Fruit fly (Drosophila melanogaster) whole organism, embryonic: Measurements from ENCODE around the gene eIF4A.

ENCODE experiments used
- Abd-B ChIP-seq: fragments of 200-800 bp; sonication (Bioruptor generic); optimal IDR thresholded peaks from 2 replicates; lab custom pipeline; 2018; ENCODE audit warnings: missing biosample characterization, mild to moderate bottlenecking, missing genetic modification characterization, moderate library complexity
- Antp ChIP-seq: fragments of 200-800 bp; sonication (Bioruptor generic); optimal IDR thresholded peaks from 3 replicates; lab custom pipeline; 2016; ENCODE audit warnings: missing biosample characterization, missing genetic modification characterization
- CG10267 ChIP-seq: fragments of 200-800 bp; sonication (Bioruptor generic); optimal IDR thresholded peaks from 2 replicates; lab custom pipeline; 2018; ENCODE audit warnings: missing biosample characterization, mild to moderate bottlenecking, missing genetic modification characterization, moderate library complexity
- CG12071 ChIP-seq: fragments of 200-800 bp; sonication (Bioruptor generic); optimal IDR thresholded peaks from 3 replicates; lab custom pipeline; 2018; ENCODE audit warnings: missing biosample characterization, mild to moderate bottlenecking, missing genetic modification characterization
- CG12104 ChIP-seq: fragments of 200-800 bp; sonication (Bioruptor generic); optimal IDR thresholded peaks from 3 replicates; lab custom pipeline; 2016; ENCODE audit warnings: missing biosample characterization, missing genetic modification characterization
- CG14710 ChIP-seq: fragments of 200-800 bp; sonication (Bioruptor generic); optimal IDR thresholded peaks from 3 replicates; lab custom pipeline; 2019; ENCODE audit warnings: missing biosample characterization, mild to moderate bottlenecking, missing genetic modification characterization, moderate library complexity
- CG1529 ChIP-seq: fragments of 200-800 bp; sonication (Bioruptor generic); optimal IDR thresholded peaks from 3 replicates; lab custom pipeline; 2018; ENCODE audit warnings: missing biosample characterization, missing genetic modification characterization
- CG1602 ChIP-seq: fragments of 200-800 bp; sonication (Bioruptor generic); optimal IDR thresholded peaks from 3 replicates; lab custom pipeline; 2016; ENCODE audit warnings: missing biosample characterization, missing genetic modification characterization
- CG17385 ChIP-seq: fragments of 200-800 bp; sonication (Bioruptor generic); optimal IDR thresholded peaks from 3 replicates; lab custom pipeline; 2018; ENCODE audit warnings: missing biosample characterization, mild to moderate bottlenecking, missing genetic modification characterization
- CG3407 ChIP-seq: fragments of 200-800 bp; sonication (Bioruptor generic); optimal IDR thresholded peaks from 2 replicates; lab custom pipeline; 2018; ENCODE audit warnings: missing biosample characterization, mild to moderate bottlenecking, missing genetic modification characterization
- CG42726 ChIP-seq: fragments of 200-800 bp; sonication (Bioruptor generic); IDR thresholded peaks from 2 replicates; pipeline ENCODE4 v1.3.6; 2022; ENCODE audit warnings: missing biosample characterization, missing genetic modification characterization; ENCODE audit not compliant: partially characterized antibody
- CG4360 ChIP-seq: fragments of 200-800 bp; sonication (Bioruptor generic); IDR thresholded peaks from 2 replicates; pipeline ENCODE4 v1.3.6; 2022; ENCODE audit warnings: missing biosample characterization, missing genetic modification characterization
- CG4617 ChIP-seq: fragments of 200-800 bp; sonication (Bioruptor generic); optimal IDR thresholded peaks from 3 replicates; lab custom pipeline; 2016; ENCODE audit warnings: missing biosample characterization, missing genetic modification characterization, borderline replicate concordance
- CG6175 ChIP-seq: fragments of 200-800 bp; sonication (Bioruptor generic); IDR thresholded peaks from 3 replicates; pipeline ENCODE4 v1.3.6; 2022; ENCODE audit warnings: missing biosample characterization, missing genetic modification characterization
- CG7271 ChIP-seq: fragments of 200-800 bp; sonication (Bioruptor generic); optimal IDR thresholded peaks from 2 replicates; lab custom pipeline; 2018; ENCODE audit warnings: missing biosample characterization, mild to moderate bottlenecking, missing genetic modification characterization, moderate library complexity
- CG8944 ChIP-seq: fragments of 200-800 bp; sonication (Bioruptor generic); optimal IDR thresholded peaks from 3 replicates; lab custom pipeline; 2016; ENCODE audit warnings: missing biosample characterization, missing genetic modification characterization
- CHES-1-like ChIP-seq: fragments of 200-800 bp; sonication (Bioruptor generic); optimal IDR thresholded peaks from 2 replicates; lab custom pipeline; 2016; ENCODE audit warnings: missing biosample characterization, missing genetic modification characterization
- Doc2 ChIP-seq: fragments of 200-800 bp; sonication (Bioruptor generic); IDR thresholded peaks from 2 replicates; pipeline ENCODE4 v1.3.6; 2022; ENCODE audit warnings: missing biosample characterization, missing genetic modification characterization
- Hr3 ChIP-seq: fragments of 200-800 bp; sonication (Bioruptor generic); optimal IDR thresholded peaks from 3 replicates; lab custom pipeline; 2016; ENCODE audit warnings: missing biosample characterization, missing genetic modification characterization
- Hr78 ChIP-seq, 2 experiments: fragments of 200-800 bp in 1 of 2; fragments of >200 bp in 1 of 2; sonication (Bioruptor generic) in 1 of 2; optimal IDR thresholded peaks; 2 replicates each; lab custom pipeline; 2017 to 2019; ENCODE audit warnings: missing biosample characterization in 2 of 2, missing genetic modification characterization in 2 of 2, mild to moderate bottlenecking in 1 of 2, moderate library complexity in 1 of 2
- Jarid2 ChIP-seq: fragments of 200-800 bp; sonication (Bioruptor generic); optimal IDR thresholded peaks from 3 replicates; lab custom pipeline; 2017; ENCODE audit warnings: mild to moderate bottlenecking, missing biosample characterization, missing genetic modification reagents, missing genetic modification characterization
- Lpt ChIP-seq: fragments of >200 bp; optimal IDR thresholded peaks from 2 replicates; lab custom pipeline; 2018; ENCODE audit warnings: missing biosample characterization, missing genetic modification characterization
- Mes4 ChIP-seq: fragments of 200-800 bp; sonication (Bioruptor generic); optimal IDR thresholded peaks from 2 replicates; lab custom pipeline; 2016; ENCODE audit warnings: missing biosample characterization, missing genetic modification characterization
- Nf-YC ChIP-seq: fragments of 200-800 bp; optimal IDR thresholded peaks from 3 replicates; lab custom pipeline; 2019; ENCODE audit warnings: missing biosample characterization, mild to moderate bottlenecking, missing genetic modification characterization, moderate library complexity
- Sin3A ChIP-seq: fragments of >200 bp; optimal IDR thresholded peaks from 2 replicates; lab custom pipeline; 2018
- Taf1 ChIP-seq: fragments of 200-800 bp; sonication (Bioruptor generic); IDR thresholded peaks from 2 replicates; pipeline ENCODE4 v1.3.6; 2022; ENCODE audit warnings: missing biosample characterization, missing genetic modification characterization
- ac ChIP-seq: fragments of 200-800 bp; sonication (Bioruptor generic); optimal IDR thresholded peaks from 3 replicates; lab custom pipeline; 2017; ENCODE audit warnings: missing biosample characterization, mild to moderate bottlenecking, missing genetic modification characterization
- ato ChIP-seq: fragments of 200-800 bp; sonication (Bioruptor generic); IDR thresholded peaks from 2 replicates; pipeline ENCODE4 v1.3.6; 2022; ENCODE audit warnings: missing biosample characterization, missing genetic modification characterization; ENCODE audit not compliant: partially characterized antibody
- bigmax ChIP-seq: fragments of 200-800 bp; sonication (Bioruptor generic); optimal IDR thresholded peaks from 2 replicates; lab custom pipeline; 2018; ENCODE audit warnings: missing biosample characterization, mild to moderate bottlenecking, missing genetic modification characterization
- da ChIP-seq: fragments of 200-800 bp; sonication (Bioruptor generic); optimal IDR thresholded peaks from 2 replicates; lab custom pipeline; 2016; ENCODE audit warnings: missing biosample characterization, missing genetic modification characterization
- danr ChIP-seq: fragments of 200-800 bp; sonication (Bioruptor generic); IDR thresholded peaks from 2 replicates; pipeline ENCODE4 v1.3.6; 2022; ENCODE audit warnings: missing biosample characterization, missing genetic modification characterization
- ems ChIP-seq: fragments of 200-800 bp; sonication (Bioruptor generic); optimal IDR thresholded peaks from 3 replicates; lab custom pipeline; 2016; ENCODE audit warnings: missing biosample characterization, missing genetic modification characterization
- gsb ChIP-seq: fragments of 200-800 bp; sonication (Bioruptor generic); IDR thresholded peaks from 2 replicates; pipeline ENCODE4 v1.3.6; 2022; ENCODE audit warnings: missing biosample characterization, missing genetic modification characterization
- kay ChIP-seq: fragments of 200-800 bp; sonication (Bioruptor generic); optimal IDR thresholded peaks from 2 replicates; lab custom pipeline; 2016; ENCODE audit warnings: missing biosample characterization, missing genetic modification characterization
- knrl ChIP-seq: fragments of 200-800 bp; sonication (Bioruptor generic); IDR thresholded peaks from 3 replicates; pipeline ENCODE4 v1.3.6; 2022; ENCODE audit warnings: missing biosample characterization, missing genetic modification characterization; ENCODE audit not compliant: partially characterized antibody
- lab ChIP-seq: fragments of 200-800 bp; sonication (Bioruptor generic); optimal IDR thresholded peaks from 3 replicates; lab custom pipeline; 2017; ENCODE audit warnings: missing biosample characterization, missing genetic modification characterization, mild to moderate bottlenecking, moderate library complexity, missing genetic modification reagents
- nerfin-1 ChIP-seq: fragments of 200-800 bp; sonication (Bioruptor generic); optimal IDR thresholded peaks from 3 replicates; lab custom pipeline; 2019; ENCODE audit warnings: missing biosample characterization, mild to moderate bottlenecking, missing genetic modification characterization, moderate library complexity
- onecut ChIP-seq: fragments of 200-800 bp; sonication (Bioruptor generic); IDR thresholded peaks from 2 replicates; pipeline ENCODE4 v1.3.6; 2022; ENCODE audit warnings: missing biosample characterization, missing genetic modification characterization
- p53 ChIP-seq: fragments of 200-800 bp; sonication (Bioruptor generic); optimal IDR thresholded peaks from 2 replicates; lab custom pipeline; 2016; ENCODE audit warnings: missing biosample characterization, missing genetic modification characterization
- pros ChIP-seq: fragments of 200-800 bp; sonication (Bioruptor generic); optimal IDR thresholded peaks from 3 replicates; lab custom pipeline; 2019; ENCODE audit warnings: missing biosample characterization, mild to moderate bottlenecking, missing genetic modification characterization, moderate library complexity
- schlank ChIP-seq: fragments of 200-800 bp; sonication (Bioruptor generic); optimal IDR thresholded peaks from 2 replicates; lab custom pipeline; 2018; ENCODE audit warnings: missing biosample characterization, mild to moderate bottlenecking, missing genetic modification characterization
- scrt ChIP-seq: fragments of 200-800 bp; sonication (Bioruptor generic); optimal IDR thresholded peaks from 2 replicates; lab custom pipeline; 2018; ENCODE audit warnings: missing biosample characterization, mild to moderate bottlenecking, missing genetic modification characterization, moderate library complexity
- slbo ChIP-seq: fragments of 200-800 bp; sonication (Bioruptor generic); IDR thresholded peaks from 2 replicates; pipeline ENCODE4 v1.3.6; 2022; ENCODE audit warnings: missing biosample characterization, missing genetic modification characterization
- sna ChIP-seq: fragments of 200-800 bp; sonication (Bioruptor generic); IDR thresholded peaks from 2 replicates; pipeline ENCODE4 v1.3.6; 2022; ENCODE audit warnings: missing biosample characterization, missing genetic modification characterization; ENCODE audit not compliant: partially characterized antibody
- ssp ChIP-seq: fragments of 200-800 bp; sonication (Bioruptor generic); IDR thresholded peaks from 2 replicates; pipeline ENCODE4 v1.3.6; 2022; ENCODE audit warnings: missing biosample characterization, missing genetic modification characterization
- stc ChIP-seq: fragments of 200-800 bp; sonication (Bioruptor generic); IDR thresholded peaks from 2 replicates; pipeline ENCODE4 v1.3.6; 2022; ENCODE audit warnings: missing biosample characterization, missing genetic modification characterization
- tap ChIP-seq: fragments of 200-800 bp; optimal IDR thresholded peaks from 3 replicates; lab custom pipeline; 2019; ENCODE audit warnings: missing biosample characterization, mild to moderate bottlenecking, missing genetic modification characterization, moderate library complexity
- tin ChIP-seq: fragments of 200-800 bp; sonication (Bioruptor generic); optimal IDR thresholded peaks from 3 replicates; lab custom pipeline; 2016; ENCODE audit warnings: missing biosample characterization, missing genetic modification characterization
- vnd ChIP-seq: fragments of 200-800 bp; sonication (Bioruptor generic); IDR thresholded peaks from 3 replicates; pipeline ENCODE4 v1.3.6; 2022; ENCODE audit warnings: missing biosample characterization, missing genetic modification characterization; ENCODE audit not compliant: partially characterized antibody
- wor ChIP-seq: fragments of 200-800 bp; sonication (Bioruptor generic); IDR thresholded peaks from 2 replicates; pipeline ENCODE4 v1.3.6; 2022; ENCODE audit warnings: missing biosample characterization, missing genetic modification characterization
- z ChIP-seq: fragments of 200-800 bp; sonication (Bioruptor generic); IDR thresholded peaks from 3 replicates; pipeline ENCODE4 v1.3.6; 2022; ENCODE audit warnings: missing biosample characterization, missing genetic modification characterization

The eIF4A gene

DNA sequence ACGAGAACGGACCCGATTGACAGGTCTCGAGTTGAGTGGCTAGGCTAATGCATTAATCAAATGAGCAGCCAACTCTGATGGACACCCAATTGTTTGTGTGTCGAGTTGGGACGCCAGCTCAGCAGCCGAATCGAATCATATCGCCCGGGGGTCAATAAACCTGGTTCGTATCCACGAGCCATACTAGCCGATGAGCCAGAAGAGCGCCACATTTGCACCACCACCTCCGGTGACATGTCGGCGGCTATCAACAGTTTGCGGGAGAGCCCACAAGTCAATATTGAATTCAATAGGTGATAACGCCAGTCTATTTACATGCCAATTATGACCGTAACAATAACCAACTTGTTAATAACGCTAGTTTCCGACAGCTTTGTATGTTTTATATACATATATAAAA lies 7.4 kb upstream of the eIF4A start (continued):
- peak in 1 of 2 experiments; percentile 50 for TF ChIP-seq Hr78 (GFP tag; optimal IDR thresholded peaks at IDR 0.05; lab: Kevin White, UChicago)
- peak; percentile 53 for TF ChIP-seq tap (tag; lab: Kevin White, UChicago)
- TF ChIP-seq Nf-YC (tag; lab: Kevin White, UChicago), result peak; percentile 13
- no peak for TF ChIP-seq CG1602 (GFP tag; lab: Kevin White, UChicago)
- TF ChIP-seq CG42726 (GFP tag; lab: Robert Waterston, UW), result no peak
- TF ChIP-seq p53 (GFP tag; lab: Kevin White, UChicago), result no peak
- no peak for TF ChIP-seq knrl (GFP tag; lab: Robert Waterston, UW)
- peak; percentile 67 for TF ChIP-seq CG17385
- TF ChIP-seq CG7271 (tag; lab: Kevin White, UChicago), result no peak
- no peak for TF ChIP-seq danr
- TF ChIP-seq ems, result no peak
- peak; percentile 63 for TF ChIP-seq scrt
- TF ChIP-seq CG8944 (GFP tag; lab: Kevin White, UChicago), result no peak
- peak; percentile 16; the same call in 1 of the 2 replicates for TF ChIP-seq stc
- TF ChIP-seq vnd (GFP tag; lab: Robert Waterston, UW), result no peak
- no peak for TF ChIP-seq ac
- peak; percentile 43 for TF ChIP-seq CG14710 (tag; lab: Kevin White, UChicago)
- peak; percentile 77 for TF ChIP-seq schlank
- peak; percentile 89 for TF ChIP-seq lab (GFP tag; lab: Kevin White, UChicago)
- TF ChIP-seq da (GFP tag; lab: Kevin White, UChicago), result no peak
- no peak for TF ChIP-seq Abd-B (GFP tag; lab: Kevin White, UChicago)
- no peak for TF ChIP-seq wor
- TF ChIP-seq slbo (GFP tag; lab: Robert Waterston, UW), result peak; percentile 26; the same call in 1 of the 2 replicates
- TF ChIP-seq CG12071 (GFP tag; lab: Kevin White, UChicago), result peak; percentile 84
- peak; percentile 11 for TF ChIP-seq bigmax (GFP tag; lab: Kevin White, UChicago)
- TF ChIP-seq ato (GFP tag; lab: Robert Waterston, UW), result no peak
- TF ChIP-seq CG4617, result no peak
- TF ChIP-seq onecut (GFP tag; lab: Robert Waterston, UW), result peak; percentile 66
- peak; percentile 76 for TF ChIP-seq CG3407 (GFP tag; lab: Kevin White, UChicago)
- TF ChIP-seq nerfin-1 (tag; lab: Kevin White, UChicago), result peak; percentile 56
- TF ChIP-seq sna, result no peak
- TF ChIP-seq pros (GFP tag; lab: Kevin White, UChicago), result no peak
- no peak for TF ChIP-seq kay (GFP tag; lab: Kevin White, UChicago)
- TF ChIP-seq ssp (GFP tag; lab: Robert Waterston, UW), result no peak
- no peak for TF ChIP-seq tin (GFP tag; lab: Kevin White, UChicago)
- no peak for TF ChIP-seq Doc2 (GFP tag; lab: Robert Waterston, UW)
- 0 out of 2 replicates have a peak, but pooled peaks have one; percentile 20 for TF ChIP-seq CG4360
- TF ChIP-seq CHES-1-like, result no peak
- no peak for TF ChIP-seq Taf1
- no peak for TF ChIP-seq Lpt (GFP tag; lab: Kevin White, UChicago)
- TF ChIP-seq Jarid2 (GFP tag; lab: Kevin White, UChicago), result peak; percentile 55
- no peak for TF ChIP-seq Antp (GFP tag; lab: Kevin White, UChicago)
- TF ChIP-seq Hr3 (GFP tag; lab: Kevin White, UChicago), result no peak
- peak; percentile 75 for TF ChIP-seq z (GFP tag; lab: Robert Waterston, UW)
- peak; percentile 46 for TF ChIP-seq CG1529
- no peak for TF ChIP-seq Mes4 (GFP tag; lab: Kevin White, UChicago)
- TF ChIP-seq Sin3A (lab: Kevin White, UChicago), result no peak
- peak; percentile 59; the same call in 1 of the 3 replicates for TF ChIP-seq CG6175 (GFP tag; lab: Robert Waterston, UW)
- TF ChIP-seq CG12104 (GFP tag; lab: Kevin White, UChicago), result peak; percentile 33
- peak; percentile 17 for TF ChIP-seq CG10267 (tag; lab: Kevin White, UChicago)
- no peak for TF ChIP-seq gsb (GFP tag; lab: Robert Waterston, UW)
